Worm (Caenorhabditis elegans) whole organism, L3 larva: ENCODE measurements around the gene M04B2.6.

ENCODE experiments used
- lin-39 ChIP-seq: fragments of 150-350 bp; optimal IDR thresholded peaks from 2 replicates; lab custom pipeline; 2018; ENCODE audit warnings: missing biosample characterization, missing genetic modification reagents, missing genetic modification characterization
- ztf-11 ChIP-seq: fragments of 150-350 bp; optimal IDR thresholded peaks from 2 replicates; lab custom pipeline; 2014; ENCODE audit warnings: missing biosample characterization, missing genetic modification characterization

ce11 chrIV:11498169-11498568 lies 12.4 kb downstream of the M04B2.6 start, which contains the start of gene sms-1:
- TF ChIP-seq ztf-11 (tag; lab: Kevin White, UChicago) (no peak), lin-39 (no peak)
